Worm (Caenorhabditis elegans) whole organism, late embryonic: ENCODE measurements around the gene M142.8.
A peak's percentile ranks its signal among the peaks of the same experiment; 100 is the strongest.

Source experiments
- C08G9.2 ChIP-seq: sonication (generic microtip); optimal IDR thresholded peaks from 2 replicates; lab custom pipeline; 2016; ENCODE audit warnings: mild to moderate bottlenecking, missing genetic modification characterization, moderate library complexity, missing compliant biosample characterization
- C38D4.7 ChIP-seq: fragments of 200-800 bp; sonication (Bioruptor generic); optimal IDR thresholded peaks from 2 replicates; lab custom pipeline; 2018; ENCODE audit warnings: mild to moderate bottlenecking, missing genetic modification characterization, moderate library complexity, missing compliant biosample characterization
- K02D7.2 ChIP-seq: sonication (generic microtip); optimal IDR thresholded peaks from 2 replicates; lab custom pipeline; 2017; ENCODE audit warnings: mild to moderate bottlenecking, missing genetic modification characterization, missing compliant biosample characterization
- K09A11.1 ChIP-seq: sonication (generic microtip); optimal IDR thresholded peaks from 2 replicates; lab custom pipeline; 2017; ENCODE audit warnings: antibody characterized with exemption, mild to moderate bottlenecking, missing genetic modification characterization, missing compliant biosample characterization; ENCODE audit not compliant: insufficient read depth
- ahr-1 ChIP-seq: sonication (generic microtip); optimal IDR thresholded peaks from 2 replicates; lab custom pipeline; 2016; ENCODE audit warnings: missing genetic modification characterization, missing compliant biosample characterization
- ama-1 ChIP-seq: fragments of 150-350 bp; optimal IDR thresholded peaks from 2 replicates; lab custom pipeline; 2014
- ceh-14 ChIP-seq: sonication (generic microtip); optimal IDR thresholded peaks from 2 replicates; lab custom pipeline; 2016; ENCODE audit warnings: missing genotype, missing genetic modification characterization, missing compliant biosample characterization
- ceh-18 ChIP-seq: sonication (generic microtip); optimal IDR thresholded peaks from 2 replicates; lab custom pipeline; 2016; ENCODE audit warnings: missing genetic modification characterization, missing compliant biosample characterization
- ceh-22 ChIP-seq: sonication (generic microtip); optimal IDR thresholded peaks from 2 replicates; lab custom pipeline; 2017; ENCODE audit warnings: missing biosample characterization, missing genetic modification characterization
- ceh-24 ChIP-seq: sonication (generic microtip); optimal IDR thresholded peaks from 2 replicates; lab custom pipeline; 2016; ENCODE audit warnings: mild to moderate bottlenecking, missing genetic modification characterization, missing compliant biosample characterization
- ceh-31 ChIP-seq: sonication (generic microtip); optimal IDR thresholded peaks from 2 replicates; lab custom pipeline; 2016; ENCODE audit warnings: missing genetic modification characterization, missing compliant biosample characterization
- ceh-34 ChIP-seq: sonication (generic microtip); optimal IDR thresholded peaks from 2 replicates; lab custom pipeline; 2016; ENCODE audit warnings: mild to moderate bottlenecking, missing genetic modification characterization, missing compliant biosample characterization
- ceh-48 ChIP-seq: sonication (generic microtip); optimal IDR thresholded peaks from 2 replicates; lab custom pipeline; 2016; ENCODE audit warnings: missing genetic modification characterization, inconsistent platforms, missing compliant biosample characterization
- che-1 ChIP-seq: sonication (generic microtip); optimal IDR thresholded peaks from 2 replicates; lab custom pipeline; 2016; ENCODE audit warnings: mild to moderate bottlenecking, missing genetic modification characterization, missing compliant biosample characterization
- dve-1 ChIP-seq: sonication (generic microtip); optimal IDR thresholded peaks from 2 replicates; lab custom pipeline; 2017; ENCODE audit warnings: antibody characterized with exemption, mild to moderate bottlenecking, missing genetic modification characterization, missing compliant biosample characterization
- elt-4 ChIP-seq: sonication (generic microtip); optimal IDR thresholded peaks from 2 replicates; lab custom pipeline; 2016; ENCODE audit warnings: missing genetic modification characterization, missing compliant biosample characterization
- ets-4 ChIP-seq: sonication (generic microtip); optimal IDR thresholded peaks from 2 replicates; lab custom pipeline; 2016; ENCODE audit warnings: missing genetic modification characterization, missing compliant biosample characterization
- fax-1 ChIP-seq: sonication (generic microtip); optimal IDR thresholded peaks from 2 replicates; lab custom pipeline; 2016; ENCODE audit warnings: missing genotype, missing genetic modification characterization, missing compliant biosample characterization
- fkh-10 ChIP-seq: fragments of 150-350 bp; optimal IDR thresholded peaks from 2 replicates; lab custom pipeline; 2014; ENCODE audit warnings: missing biosample characterization, missing genetic modification reagents, missing genetic modification characterization
- fkh-6 ChIP-seq: sonication (generic microtip); optimal IDR thresholded peaks from 2 replicates; lab custom pipeline; 2016; ENCODE audit warnings: missing genetic modification characterization, missing compliant biosample characterization
- gmeb-2 ChIP-seq: sonication (generic microtip); optimal IDR thresholded peaks from 2 replicates; lab custom pipeline; 2016; ENCODE audit warnings: missing genetic modification characterization, inconsistent platforms, missing compliant biosample characterization
- hlh-13 ChIP-seq: fragments of 200-800 bp; sonication (Bioruptor generic); optimal IDR thresholded peaks from 2 replicates; lab custom pipeline; 2018; ENCODE audit warnings: mild to moderate bottlenecking, missing genetic modification characterization, missing compliant biosample characterization
- hlh-15 ChIP-seq: sonication (generic microtip); optimal IDR thresholded peaks from 2 replicates; lab custom pipeline; 2016; ENCODE audit warnings: missing genetic modification characterization, missing compliant biosample characterization
- hlh-8 ChIP-seq: sonication (generic microtip); optimal IDR thresholded peaks from 2 replicates; lab custom pipeline; 2016; ENCODE audit warnings: missing genotype, missing genetic modification characterization, missing compliant biosample characterization
- lin-11 ChIP-seq: fragments of 200-800 bp; sonication (Bioruptor generic); optimal IDR thresholded peaks from 2 replicates; lab custom pipeline; 2018; ENCODE audit warnings: mild to moderate bottlenecking, missing genetic modification characterization, missing compliant biosample characterization
- mec-3 ChIP-seq: sonication (generic microtip); optimal IDR thresholded peaks from 2 replicates; lab custom pipeline; 2016; ENCODE audit warnings: borderline replicate concordance, missing genetic modification characterization, missing compliant biosample characterization
- nfya-1 ChIP-seq: sonication (generic microtip); optimal IDR thresholded peaks from 2 replicates; lab custom pipeline; 2017; ENCODE audit warnings: missing genetic modification characterization, mild to moderate bottlenecking, missing compliant biosample characterization, antibody characterized with exemption, moderate library complexity
- npax-4 ChIP-seq: sonication (generic microtip); optimal IDR thresholded peaks from 2 replicates; lab custom pipeline; 2016; ENCODE audit warnings: missing genetic modification characterization, missing compliant biosample characterization
- odd-2 ChIP-seq: sonication (generic microtip); optimal IDR thresholded peaks from 2 replicates; lab custom pipeline; 2017; ENCODE audit warnings: antibody characterized with exemption, mild to moderate bottlenecking, missing genetic modification characterization, missing compliant biosample characterization
- pag-3 ChIP-seq: sonication (generic microtip); optimal IDR thresholded peaks from 2 replicates; lab custom pipeline; 2016; ENCODE audit warnings: missing compliant biosample characterization, missing genetic modification characterization, borderline replicate concordance
- pha-4 ChIP-seq: fragments of 150-350 bp; optimal IDR thresholded peaks from 2 replicates; lab custom pipeline; 2018; ENCODE audit warnings: missing biosample characterization, missing genetic modification reagents, missing genetic modification characterization
- pros-1 ChIP-seq: fragments of 150-350 bp; optimal IDR thresholded peaks from 2 replicates; lab custom pipeline; 2014; ENCODE audit warnings: missing biosample characterization, missing genetic modification reagents, missing genetic modification characterization
- ref-2 ChIP-seq: sonication (generic microtip); optimal IDR thresholded peaks from 2 replicates; lab custom pipeline; 2016; ENCODE audit warnings: missing genetic modification characterization, missing compliant biosample characterization
- sdc-2 ChIP-seq: sonication (generic microtip); optimal IDR thresholded peaks from 2 replicates; lab custom pipeline; 2016; ENCODE audit warnings: missing genotype, missing genetic modification characterization, missing compliant biosample characterization
- tbx-2 ChIP-seq: sonication (generic microtip); optimal IDR thresholded peaks from 2 replicates; lab custom pipeline; 2016; ENCODE audit warnings: missing genetic modification characterization, missing compliant biosample characterization
- ttx-3 ChIP-seq: sonication (generic microtip); optimal IDR thresholded peaks from 2 replicates; lab custom pipeline; 2016; ENCODE audit warnings: missing genetic modification reagents, missing genetic modification characterization, missing compliant biosample characterization
- unc-3 ChIP-seq, 2 experiments: fragments of 200-800 bp in 1 of 2; sonication (Bioruptor generic) in 1 of 2; sonication (generic microtip) in 1 of 2; conservative IDR thresholded peaks in 1 of 2; optimal IDR thresholded peaks in 1 of 2; 2 replicates each; pipeline versions ENCODE4 v1.3.6 to Lab custom; 2016 to 2022; ENCODE audit warnings: missing compliant biosample characterization in 2 of 2, missing genetic modification characterization in 2 of 2, missing genetic modification reagents in 1 of 2
- unc-55 ChIP-seq: sonication (generic microtip); optimal IDR thresholded peaks from 2 replicates; lab custom pipeline; 2017; ENCODE audit warnings: missing biosample characterization, missing genetic modification reagents, missing genetic modification characterization
- zip-5 ChIP-seq: sonication (generic microtip); optimal IDR thresholded peaks from 2 replicates; lab custom pipeline; 2016; ENCODE audit warnings: missing genetic modification characterization, missing compliant biosample characterization

The M142.8 gene

ce11 chrIII:10906325-10906724 lies 27.1 kb upstream of the M142.8 start:
- TF ChIP-seq ceh-48 (tag; lab: Kevin White, UChicago) (peak; percentile 27), ceh-34 (tag; lab: Kevin White, UChicago) (peak; percentile 87), ahr-1 (tag; lab: Kevin White, UChicago) (no peak), fkh-10 (GFP tag; lab: Kevin White, UChicago) (no peak), sdc-2 (no peak), ceh-24 (no peak), K09A11.1 (tag; lab: Kevin White, UChicago) (no peak), zip-5 (no peak), pros-1 (tag; lab: Kevin White, UChicago) (no peak), npax-4 (tag; lab: Kevin White, UChicago) (no peak), lin-11 (tag; lab: Kevin White, UChicago) (no peak), unc-55 (GFP tag; lab: Kevin White, UChicago) (no peak), gmeb-2 (tag; lab: Kevin White, UChicago) (no peak), dve-1 (tag; lab: Kevin White, UChicago) (no peak), C38D4.7 (GFP tag; lab: Kevin White, UChicago) (no peak), odd-2 (tag; lab: Kevin White, UChicago) (no peak), ref-2 (tag; lab: Kevin White, UChicago) (no peak), ets-4 (tag; lab: Kevin White, UChicago) (no peak), fax-1 (no peak), ceh-18 (no peak), mec-3 (tag; lab: Kevin White, UChicago) (no peak), hlh-13 (GFP tag; lab: Kevin White, UChicago) (no peak), hlh-8 (tag; lab: Kevin White, UChicago) (no peak), hlh-15 (tag; lab: Kevin White, UChicago) (no peak), elt-4 (tag; lab: Kevin White, UChicago) (no peak), tbx-2 (tag; lab: Kevin White, UChicago) (peak; percentile 9), fkh-6 (tag; lab: Kevin White, UChicago) (no peak), che-1 (tag; lab: Kevin White, UChicago) (peak; percentile 15), ceh-22 (no peak)

ce11 chrIII:10907678-10908217 lies 25.7 kb upstream of the M142.8 start:
- TF ChIP-seq ceh-14 (tag; lab: Kevin White, UChicago) (no peak), nfya-1 (tag; lab: Kevin White, UChicago) (no peak), sdc-2 (no peak), hlh-8 (tag; lab: Kevin White, UChicago) (no peak), unc-3 (GFP tag; conservative IDR thresholded peaks at IDR 0.05; lab: Robert Waterston, UW) (no peak), unc-3 (tag; optimal IDR thresholded peaks at IDR 0.05; lab: Kevin White, UChicago) (no peak), K02D7.2 (tag; lab: Kevin White, UChicago) (no peak), hlh-15 (tag; lab: Kevin White, UChicago) (no peak), ceh-31 (tag; lab: Kevin White, UChicago) (no peak), pha-4 (tag; lab: Kevin White, UChicago) (no peak), pag-3 (tag; lab: Kevin White, UChicago) (no peak), ttx-3 (no peak), C08G9.2 (tag; lab: Kevin White, UChicago) (no peak), ets-4 (tag; lab: Kevin White, UChicago) (no peak), ceh-34 (tag; lab: Kevin White, UChicago) (no peak), ceh-24 (no peak)
- TF ChIP-seq, all 69 proteins: peak for 0

ce11 chrIII:10908543-10908942 lies 24.9 kb upstream of the M142.8 start:
- TF ChIP-seq ama-1 (lab: Kevin White, UChicago), result no peak
- TF ChIP-seq, all 69 proteins: peak for 0
